Fruit fly (Drosophila melanogaster) whole organism, embryonic: ENCODE results near the gene AP-1sigma.
A peak's percentile ranks its signal among the peaks of the same experiment; 100 is the strongest.

Experiments
- Ada2b ChIP-seq: fragments of 200-800 bp; sonication (Bioruptor generic); IDR thresholded peaks from 2 replicates; pipeline ENCODE4 v1.3.6; 2022; ENCODE audit warnings: missing biosample characterization, missing genetic modification characterization
- B-H1 ChIP-seq: fragments of 200-800 bp; sonication (Bioruptor generic); IDR thresholded peaks from 3 replicates; pipeline ENCODE4 v1.3.6; 2022; ENCODE audit warnings: missing biosample characterization, missing genetic modification characterization
- Blimp-1 ChIP-seq: fragments of 200-800 bp; sonication (Bioruptor generic); optimal IDR thresholded peaks from 3 replicates; lab custom pipeline; 2018; ENCODE audit warnings: missing biosample characterization, missing genetic modification characterization, mild to moderate bottlenecking, moderate library complexity, missing genetic modification reagents
- CG10431 ChIP-seq: fragments of 200-800 bp; sonication (Bioruptor generic); optimal IDR thresholded peaks from 3 replicates; lab custom pipeline; 2018; ENCODE audit warnings: missing biosample characterization, mild to moderate bottlenecking, missing genetic modification characterization
- CG11085 ChIP-seq: fragments of 200-800 bp; sonication (Bioruptor generic); IDR thresholded peaks from 2 replicates; pipeline ENCODE4 v1.3.6; 2022; ENCODE audit warnings: missing biosample characterization, missing genetic modification characterization
- CG11247 ChIP-seq: fragments of 200-800 bp; sonication (Bioruptor generic); IDR thresholded peaks from 2 replicates; pipeline ENCODE4 v1.3.6; 2022; ENCODE audit warnings: missing biosample characterization, missing genetic modification characterization
- CG13296 ChIP-seq: fragments of 200-800 bp; sonication (Bioruptor generic); optimal IDR thresholded peaks from 3 replicates; lab custom pipeline; 2018; ENCODE audit warnings: missing biosample characterization, mild to moderate bottlenecking, missing genetic modification characterization
- CG14710 ChIP-seq: fragments of 200-800 bp; sonication (Bioruptor generic); optimal IDR thresholded peaks from 3 replicates; lab custom pipeline; 2019; ENCODE audit warnings: missing biosample characterization, mild to moderate bottlenecking, missing genetic modification characterization, moderate library complexity
- CG15073 ChIP-seq: fragments of 200-800 bp; sonication (Bioruptor generic); optimal IDR thresholded peaks from 2 replicates; lab custom pipeline; 2016; ENCODE audit warnings: missing biosample characterization, missing genetic modification characterization
- CG15479 ChIP-seq: fragments of 200-800 bp; sonication (Bioruptor generic); optimal IDR thresholded peaks from 3 replicates; lab custom pipeline; 2019; ENCODE audit warnings: missing biosample characterization, mild to moderate bottlenecking, missing genetic modification characterization, moderate library complexity
- CG18011 ChIP-seq: fragments of 200-800 bp; sonication (Bioruptor generic); optimal IDR thresholded peaks from 2 replicates; lab custom pipeline; 2017; ENCODE audit warnings: missing biosample characterization, missing genetic modification characterization, mild to moderate bottlenecking, moderate library complexity, missing genotype
- CG18476 ChIP-seq: fragments of 200-800 bp; sonication (Bioruptor generic); optimal IDR thresholded peaks from 2 replicates; lab custom pipeline; 2016; ENCODE audit warnings: missing biosample characterization, mild to moderate bottlenecking, missing genetic modification characterization
- CG2129 ChIP-seq: fragments of 200-800 bp; sonication (Bioruptor generic); IDR thresholded peaks from 2 replicates; pipeline ENCODE4 v1.3.6; 2022; ENCODE audit warnings: missing biosample characterization, missing genetic modification characterization; ENCODE audit not compliant: partially characterized antibody
- CG30403 ChIP-seq: fragments of 200-800 bp; sonication (Bioruptor generic); optimal IDR thresholded peaks from 3 replicates; lab custom pipeline; 2016; ENCODE audit warnings: missing biosample characterization, missing genetic modification characterization
- CG3065 ChIP-seq: fragments of 200-800 bp; sonication (Bioruptor generic); optimal IDR thresholded peaks from 2 replicates; lab custom pipeline; 2016; ENCODE audit warnings: missing biosample characterization, missing genetic modification characterization
- CG34224 ChIP-seq: fragments of 200-800 bp; sonication (Bioruptor generic); IDR thresholded peaks from 3 replicates; pipeline ENCODE4 v1.3.6; 2022; ENCODE audit warnings: missing biosample characterization, missing genetic modification characterization; ENCODE audit not compliant: partially characterized antibody
- CG34376 ChIP-seq: fragments of 200-800 bp; sonication (Bioruptor generic); optimal IDR thresholded peaks from 2 replicates; lab custom pipeline; 2018; ENCODE audit warnings: missing biosample characterization, mild to moderate bottlenecking, missing genetic modification characterization
- CG3726 ChIP-seq: fragments of 200-800 bp; sonication (Bioruptor generic); IDR thresholded peaks from 3 replicates; pipeline ENCODE4, ENCODE4 v1.3.6; 2022; ENCODE audit warnings: missing biosample characterization, missing genetic modification characterization
- CG3838 ChIP-seq: fragments of 200-800 bp; sonication (Bioruptor generic); optimal IDR thresholded peaks from 3 replicates; lab custom pipeline; 2016; ENCODE audit warnings: missing biosample characterization, missing genetic modification characterization
- CG43689 ChIP-seq: fragments of 200-800 bp; sonication (Bioruptor generic); IDR thresholded peaks from 2 replicates; pipeline ENCODE4 v1.3.6; 2022; ENCODE audit warnings: missing biosample characterization, missing genetic modification characterization
- CG4730 ChIP-seq: fragments of 200-800 bp; sonication (Bioruptor generic); IDR thresholded peaks from 2 replicates; pipeline ENCODE4 v1.3.6; 2022; ENCODE audit warnings: missing biosample characterization, missing genetic modification characterization
- CG6689 ChIP-seq: fragments of 200-800 bp; sonication (Bioruptor generic); IDR thresholded peaks from 2 replicates; pipeline ENCODE4 v1.3.6; 2022; ENCODE audit warnings: missing biosample characterization, missing genetic modification characterization
- CG7556 ChIP-seq: fragments of 200-800 bp; sonication (Bioruptor generic); optimal IDR thresholded peaks from 2 replicates; lab custom pipeline; 2017; ENCODE audit warnings: missing biosample characterization, mild to moderate bottlenecking, missing genetic modification characterization
- CG8388 ChIP-seq: fragments of 200-800 bp; sonication (Bioruptor generic); optimal IDR thresholded peaks from 2 replicates; lab custom pipeline; 2019; ENCODE audit warnings: missing biosample characterization, mild to moderate bottlenecking, missing genetic modification characterization, moderate library complexity
- Eip74EF ChIP-seq, 2 experiments: fragments of 200-800 bp in 1 of 2; fragments of >200 bp in 1 of 2; sonication (Bioruptor generic) in 1 of 2; optimal IDR thresholded peaks; 2 replicates each; lab custom pipeline; 2017 to 2019; ENCODE audit warnings: missing biosample characterization in 2 of 2, missing genetic modification characterization in 2 of 2, mild to moderate bottlenecking in 1 of 2, moderate library complexity in 1 of 2
- Hr39 ChIP-seq: fragments of >200 bp; optimal IDR thresholded peaks from 2 replicates; lab custom pipeline; 2017
- Jarid2 ChIP-seq: fragments of 200-800 bp; sonication (Bioruptor generic); optimal IDR thresholded peaks from 3 replicates; lab custom pipeline; 2017; ENCODE audit warnings: mild to moderate bottlenecking, missing biosample characterization, missing genetic modification reagents, missing genetic modification characterization
- MTF-1 ChIP-seq: fragments of 200-800 bp; sonication (Bioruptor generic); optimal IDR thresholded peaks from 2 replicates; lab custom pipeline; 2018; ENCODE audit warnings: missing biosample characterization, mild to moderate bottlenecking, missing genetic modification characterization, borderline replicate concordance
- PHDP ChIP-seq: fragments of 200-800 bp; sonication (Bioruptor generic); optimal IDR thresholded peaks from 3 replicates; lab custom pipeline; 2018; ENCODE audit warnings: missing biosample characterization, mild to moderate bottlenecking, missing genetic modification characterization, moderate library complexity
- Poxn ChIP-seq: fragments of 200-800 bp; sonication (Bioruptor generic); IDR thresholded peaks from 2 replicates; pipeline ENCODE4 v1.3.6; 2022; ENCODE audit warnings: missing biosample characterization, missing genetic modification characterization
- Sry-δ ChIP-seq: fragments of 200-800 bp; sonication (Bioruptor generic); optimal IDR thresholded peaks from 2 replicates; lab custom pipeline; 2016; ENCODE audit warnings: missing biosample characterization, missing genetic modification characterization
- Vsx1 ChIP-seq: fragments of 200-800 bp; sonication (Bioruptor generic); optimal IDR thresholded peaks from 2 replicates; lab custom pipeline; 2017; ENCODE audit warnings: missing biosample characterization, mild to moderate bottlenecking, missing genetic modification characterization, missing genetic modification reagents
- disco-r ChIP-seq: fragments of 200-800 bp; sonication (Bioruptor generic); optimal IDR thresholded peaks from 2 replicates; lab custom pipeline; 2016; ENCODE audit warnings: missing biosample characterization, missing genetic modification characterization
- dpn ChIP-seq, 2 experiments: fragments of 200-800 bp; sonication (Bioruptor generic); optimal IDR thresholded peaks; 3 replicates each; lab custom pipeline; 2016; ENCODE audit warnings: missing biosample characterization in 2 of 2, missing genetic modification characterization in 2 of 2
- exex ChIP-seq: fragments of 200-800 bp; sonication (Bioruptor generic); optimal IDR thresholded peaks from 4 replicates; lab custom pipeline; 2018; ENCODE audit warnings: missing biosample characterization, mild to moderate bottlenecking, missing genetic modification characterization, moderate library complexity
- fru ChIP-seq: fragments of >200 bp; optimal IDR thresholded peaks from 2 replicates; lab custom pipeline; 2017
- grn ChIP-seq: fragments of 200-800 bp; sonication (Bioruptor generic); optimal IDR thresholded peaks from 3 replicates; lab custom pipeline; 2017; ENCODE audit warnings: missing biosample characterization, missing genetic modification characterization
- hbn ChIP-seq: fragments of 200-800 bp; sonication (Bioruptor generic); IDR thresholded peaks from 2 replicates; pipeline ENCODE4 v1.3.6; 2022; ENCODE audit warnings: missing biosample characterization, missing genetic modification characterization; ENCODE audit not compliant: partially characterized antibody
- lbe ChIP-seq: fragments of 200-800 bp; sonication (Bioruptor generic); optimal IDR thresholded peaks from 2 replicates; lab custom pipeline; 2016; ENCODE audit warnings: missing biosample characterization, mild to moderate bottlenecking, missing genetic modification characterization
- lmd ChIP-seq: fragments of 200-800 bp; sonication (Bioruptor generic); IDR thresholded peaks from 2 replicates; pipeline ENCODE4 v1.3.6; 2022; ENCODE audit warnings: missing biosample characterization, missing genetic modification characterization
- mld ChIP-seq: fragments of 200-800 bp; sonication (Bioruptor generic); IDR thresholded peaks from 3 replicates; pipeline ENCODE4 v1.3.6; 2022; ENCODE audit warnings: missing biosample characterization, missing genetic modification characterization; ENCODE audit not compliant: partially characterized antibody
- sd ChIP-seq: fragments of 200-800 bp; sonication (Bioruptor generic); optimal IDR thresholded peaks from 3 replicates; lab custom pipeline; 2018; ENCODE audit warnings: missing biosample characterization, mild to moderate bottlenecking, missing genetic modification characterization, moderate library complexity
- slp2 ChIP-seq: fragments of 200-800 bp; sonication (Bioruptor generic); optimal IDR thresholded peaks from 2 replicates; lab custom pipeline; 2016; ENCODE audit warnings: missing biosample characterization, missing genetic modification characterization
- tap ChIP-seq: fragments of 200-800 bp; optimal IDR thresholded peaks from 3 replicates; lab custom pipeline; 2019; ENCODE audit warnings: missing biosample characterization, mild to moderate bottlenecking, missing genetic modification characterization, moderate library complexity
- tgo ChIP-seq: fragments of 200-800 bp; sonication (Bioruptor generic); IDR thresholded peaks from 3 replicates; pipeline ENCODE4 v1.3.6; 2022; ENCODE audit warnings: missing biosample characterization, missing genetic modification characterization
- twi ChIP-seq: fragments of 200-800 bp; optimal IDR thresholded peaks from 2 replicates; lab custom pipeline; 2019; ENCODE audit warnings: missing biosample characterization, mild to moderate bottlenecking, missing genetic modification characterization, moderate library complexity
- zen ChIP-seq: fragments of 200-800 bp; sonication (Bioruptor generic); optimal IDR thresholded peaks from 3 replicates; lab custom pipeline; 2018; ENCODE audit warnings: missing biosample characterization, mild to moderate bottlenecking, missing genetic modification characterization, moderate library complexity
- zf30C ChIP-seq: fragments of 200-800 bp; sonication (Bioruptor generic); optimal IDR thresholded peaks from 3 replicates; lab custom pipeline; 2018; ENCODE audit warnings: missing biosample characterization, mild to moderate bottlenecking, missing genetic modification characterization

AP-1sigma gene

DNA sequence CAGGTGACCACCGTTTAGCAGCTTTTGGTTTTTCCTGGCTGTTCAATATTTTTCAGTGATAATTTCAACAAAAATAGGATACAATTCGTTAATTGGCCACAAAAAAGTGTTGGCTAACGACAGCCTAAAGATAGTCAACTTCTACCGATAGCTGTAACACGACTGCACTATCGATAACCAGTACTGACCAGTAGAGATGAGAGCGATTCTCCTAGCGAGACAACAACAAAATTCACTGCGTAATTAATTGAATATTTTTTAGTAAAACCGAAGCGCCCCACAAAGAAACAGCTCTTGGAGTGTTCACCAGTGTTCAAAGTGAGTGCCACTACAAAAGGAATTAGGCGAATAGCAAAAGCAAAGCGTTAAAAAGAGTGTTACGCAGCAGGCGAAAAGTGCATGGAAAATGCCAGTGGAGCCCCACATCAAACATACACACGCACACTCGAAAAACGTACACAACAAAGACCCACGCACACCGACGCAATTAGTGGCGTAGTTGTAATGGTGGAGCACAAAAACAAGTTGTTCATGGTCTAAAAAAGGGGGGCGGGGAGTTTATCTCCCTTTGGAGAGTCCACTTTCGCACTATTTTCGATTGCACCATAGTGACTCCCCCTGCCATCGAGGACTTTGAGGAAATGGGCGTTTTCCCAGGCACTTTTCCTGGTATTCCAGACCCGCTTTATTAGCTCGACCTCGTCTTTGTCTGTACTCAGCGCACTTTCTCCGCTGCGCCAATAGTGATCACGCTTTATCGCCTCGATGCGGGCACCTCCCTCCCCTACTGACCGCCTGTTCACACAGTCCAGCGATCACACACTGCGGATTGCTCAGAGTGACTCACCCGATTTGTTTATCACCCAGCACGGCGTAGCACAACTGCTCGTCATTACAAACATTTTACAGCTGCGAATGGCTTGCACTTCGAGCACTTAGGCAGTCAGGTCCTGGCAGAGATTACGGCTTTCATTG, 34.7 kb downstream of the AP-1sigma start, which contains the start of the genes Epp and Rab7 (continued):
- TF ChIP-seq CG3838 (no peak), Sry-δ (peak; percentile 97), CG3726 (GFP tag; lab: Robert Waterston, UW) (no peak), Vsx1 (GFP tag; lab: Kevin White, UChicago) (peak; percentile 99), CG2129 (GFP tag; lab: Robert Waterston, UW) (peak; percentile 64), CG4730 (GFP tag; lab: Robert Waterston, UW) (no peak), exex (tag; lab: Kevin White, UChicago) (peak; percentile 78), CG7556 (GFP tag; lab: Kevin White, UChicago) (no peak), Hr39 (no peak), CG15479 (GFP tag; lab: Kevin White, UChicago) (no peak), grn (GFP tag; lab: Kevin White, UChicago) (peak; percentile 9), CG8388 (GFP tag; lab: Kevin White, UChicago) (no peak), CG11085 (no peak; the same call in 1 of the 2 replicates), hbn (peak; percentile 89), tgo (GFP tag; lab: Robert Waterston, UW) (no peak), Jarid2 (GFP tag; lab: Kevin White, UChicago) (no peak), CG18011 (no peak), CG13296 (peak; percentile 6), CG6689 (GFP tag; lab: Robert Waterston, UW) (no peak), CG15073 (no peak), Blimp-1 (peak; percentile 53), CG14710 (tag; lab: Kevin White, UChicago) (peak; percentile 70), dpn (GFP tag; optimal IDR thresholded peaks at IDR 0.05; lab: Kevin White, UChicago) (peak; percentile 53 to 67), B-H1 (GFP tag; lab: Robert Waterston, UW) (no peak), disco-r (GFP tag; lab: Kevin White, UChicago) (no peak), MTF-1 (GFP tag; lab: Kevin White, UChicago) (no peak), CG10431 (no peak), CG11247 (GFP tag; lab: Robert Waterston, UW) (0 out of 2 replicates have a peak, but pooled peaks have one; percentile 41), Ada2b (GFP tag; lab: Robert Waterston, UW) (no peak), slp2 (GFP tag; lab: Kevin White, UChicago) (peak; percentile 5), Eip74EF (GFP tag; optimal IDR thresholded peaks at IDR 0.05; lab: Kevin White, UChicago) (no peak), PHDP (tag; lab: Kevin White, UChicago) (peak; percentile 44), mld (GFP tag; lab: Robert Waterston, UW) (peak; percentile 84; the same call in 2 of the 3 replicates), zen (tag; lab: Kevin White, UChicago) (peak; percentile 60), lbe (GFP tag; lab: Kevin White, UChicago) (peak; percentile 56), fru (lab: Kevin White, UChicago) (no peak), CG3065 (GFP tag; lab: Kevin White, UChicago) (no peak), Poxn (no peak), sd (tag; lab: Kevin White, UChicago) (peak; percentile 92), tap (tag; lab: Kevin White, UChicago) (no peak), CG34376 (GFP tag; lab: Kevin White, UChicago) (peak; percentile 36), CG34224 (GFP tag; lab: Robert Waterston, UW) (peak; percentile 92), CG30403 (GFP tag; lab: Kevin White, UChicago) (peak; percentile 32), lmd (GFP tag; lab: Robert Waterston, UW) (peak; percentile 31; the same call in 1 of the 2 replicates), zf30C (no peak), CG43689 (GFP tag; lab: Robert Waterston, UW) (no peak), twi (tag; lab: Kevin White, UChicago) (no peak), CG18476 (GFP tag; lab: Kevin White, UChicago) (no peak)
